Worm (Caenorhabditis elegans) whole organism, early embryonic: ENCODE results near the gene K08D12.3.

Experiments
- F13C5.2 ChIP-seq: sonication (generic microtip); optimal IDR thresholded peaks from 2 replicates; lab custom pipeline; 2017; ENCODE audit warnings: mild to moderate bottlenecking, missing genetic modification characterization, inconsistent platforms, missing compliant biosample characterization
- aly-1 ChIP-seq: sonication (generic microtip); optimal IDR thresholded peaks from 2 replicates; lab custom pipeline; 2016; ENCODE audit warnings: missing genetic modification characterization, missing compliant biosample characterization
- ama-1 ChIP-seq: fragments of 150-350 bp; optimal IDR thresholded peaks from 2 replicates; lab custom pipeline; 2014
- ceh-13 ChIP-seq: fragments of 200-800 bp; sonication (Bioruptor generic); optimal IDR thresholded peaks from 2 replicates; lab custom pipeline; 2018; ENCODE audit warnings: mild to moderate bottlenecking, missing genetic modification characterization, missing compliant biosample characterization
- ceh-36 ChIP-seq: sonication (generic microtip); optimal IDR thresholded peaks from 2 replicates; lab custom pipeline; 2016; ENCODE audit warnings: missing genetic modification characterization, inconsistent platforms, missing compliant biosample characterization
- ets-7 ChIP-seq: sonication (generic microtip); optimal IDR thresholded peaks from 2 replicates; lab custom pipeline; 2016; ENCODE audit warnings: missing genotype, missing genetic modification characterization, missing compliant biosample characterization
- flt-1 ChIP-seq: fragments of 200-800 bp; sonication (Bioruptor generic); IDR thresholded peaks from 2 replicates; pipeline ENCODE4 v1.3.6; 2022; ENCODE audit warnings: missing genetic modification characterization, missing compliant biosample characterization
- hnd-1 ChIP-seq: sonication (generic microtip); optimal IDR thresholded peaks from 2 replicates; lab custom pipeline; 2016; ENCODE audit warnings: missing genetic modification characterization, missing compliant biosample characterization
- pes-1 ChIP-seq: fragments of 200-800 bp; sonication (Bioruptor generic); IDR thresholded peaks from 2 replicates; pipeline ENCODE4 v1.3.6; 2022; ENCODE audit warnings: missing genetic modification reagents, missing genetic modification characterization, missing compliant biosample characterization
- sea-1 ChIP-seq: fragments of 200-800 bp; sonication (Bioruptor generic); conservative IDR thresholded peaks from 2 replicates; pipeline ENCODE4 v1.3.6; 2022; ENCODE audit warnings: missing genetic modification characterization, missing compliant biosample characterization
- tbx-37 ChIP-seq: fragments of 200-800 bp; sonication (Bioruptor generic); conservative IDR thresholded peaks from 2 replicates; pipeline ENCODE4 v1.3.6; 2022; ENCODE audit warnings: missing genetic modification reagents, missing genetic modification characterization, missing compliant biosample characterization
- tra-4 ChIP-seq: sonication (generic microtip); optimal IDR thresholded peaks from 2 replicates; lab custom pipeline; 2017; ENCODE audit warnings: missing genetic modification characterization, missing compliant biosample characterization

ce11 chrIV:1662872-1663271 is 47.2 kb upstream of the K08D12.3 start:
- TF ChIP-seq F13C5.2: no peak
- TF ChIP-seq tbx-37: no peak
- TF ChIP-seq ama-1 (lab: Kevin White, UChicago): no peak
- no peak for TF ChIP-seq pes-1
- TF ChIP-seq sea-1: no peak
- no peak for TF ChIP-seq ceh-13
- TF ChIP-seq ets-7 (tag; lab: Kevin White, UChicago): no peak
- TF ChIP-seq flt-1 (GFP tag; lab: Robert Waterston, UW): no peak
- TF ChIP-seq tra-4: no peak
- TF ChIP-seq ceh-36 (tag; lab: Kevin White, UChicago): no peak
- TF ChIP-seq aly-1 (tag; lab: Kevin White, UChicago): no peak
- no peak for TF ChIP-seq hnd-1
